Worm (Caenorhabditis elegans): ENCODE measurements around the gene srh-203.

DNA sequence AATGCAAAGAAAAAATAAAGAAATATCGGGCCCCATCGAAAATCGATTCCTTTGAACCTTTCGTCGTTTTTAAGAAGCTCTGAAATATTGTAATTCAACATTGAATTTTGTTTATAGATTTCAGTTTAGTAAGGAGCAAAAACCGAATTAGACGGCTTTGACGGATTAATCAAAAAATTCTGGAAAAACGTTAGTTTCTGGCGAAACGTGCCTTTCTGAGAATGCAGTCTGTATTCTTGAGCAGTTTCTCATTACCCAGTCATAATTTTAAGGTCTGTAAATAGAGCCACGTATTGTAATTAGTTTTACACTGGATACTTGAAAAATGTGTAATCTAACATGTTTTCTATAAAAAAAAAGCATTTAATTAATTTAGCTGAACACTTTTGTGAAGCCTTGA, 4.0 kb upstream of the srh-203 start, which contains the start of gene srz-48:
- TF ChIP-seq unc-39 (tag; optimal IDR thresholded peaks at IDR 0.05), result no peak
- no peak for TF ChIP-seq unc-62 (GFP tag; optimal IDR thresholded peaks at IDR 0.05)
- no peak for TF ChIP-seq ztf-11 (tag; optimal IDR thresholded peaks at IDR 0.05)
- TF ChIP-seq fos-1 (tag; optimal IDR thresholded peaks at IDR 0.05), result no peak
- TF ChIP-seq nhr-77 (tag; optimal IDR thresholded peaks at IDR 0.05), result no peak
- TF ChIP-seq ama-1 (optimal IDR thresholded peaks at IDR 0.05), result no peak
